Worm (Caenorhabditis elegans): Measurements from ENCODE around the gene B0563.18.

DNA sequence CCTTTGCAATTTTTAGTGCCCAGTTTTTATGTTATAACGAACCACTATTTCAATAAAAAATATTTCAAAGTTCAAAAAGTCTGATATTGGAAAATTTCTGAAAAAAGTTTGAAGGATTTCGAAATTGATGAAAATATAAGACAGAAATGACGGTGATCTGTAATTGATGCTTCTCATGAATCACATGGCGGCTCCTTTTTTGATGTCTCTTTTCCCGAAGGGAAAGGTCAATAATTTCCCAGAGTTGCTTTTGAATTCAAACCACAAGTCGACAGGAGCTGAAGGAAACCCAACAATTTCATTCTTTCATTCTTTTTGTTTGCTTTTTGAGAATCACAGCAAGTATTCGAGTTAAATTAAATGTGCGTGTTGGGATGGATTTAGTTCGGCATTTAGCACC lies at the start of gene B0563.18:
- no peak for TF ChIP-seq dao-5 (tag; optimal IDR thresholded peaks at IDR 0.05)
- TF ChIP-seq him-1 (tag; optimal IDR thresholded peaks at IDR 0.05), result no peak
- no peak for TF ChIP-seq W03F9.2 (tag; optimal IDR thresholded peaks at IDR 0.05)
